Worm (Caenorhabditis elegans) whole organism, L3 larva: Measurements from ENCODE around the gene F35H12.5.

Source experiments
- R02D3.7 ChIP-seq: fragments of 150-350 bp; optimal IDR thresholded peaks from 2 replicates; lab custom pipeline; 2014; ENCODE audit warnings: missing biosample characterization, missing genetic modification characterization
- ZK546.5 ChIP-seq: sonication (generic microtip); optimal IDR thresholded peaks from 2 replicates; lab custom pipeline; 2017; ENCODE audit warnings: missing biosample characterization, missing genetic modification characterization
- aly-2 ChIP-seq: fragments of 150-350 bp; optimal IDR thresholded peaks from 2 replicates; lab custom pipeline; 2014; ENCODE audit warnings: missing biosample characterization, missing genetic modification characterization
- ama-1 ChIP-seq: fragments of 150-350 bp; optimal IDR thresholded peaks from 2 replicates; lab custom pipeline; 2018
- ceh-16 ChIP-seq: sonication (generic microtip); optimal IDR thresholded peaks from 2 replicates; lab custom pipeline; 2017; ENCODE audit warnings: missing biosample characterization, missing genetic modification characterization
- ceh-28 ChIP-seq: fragments of 150-350 bp; optimal IDR thresholded peaks from 2 replicates; lab custom pipeline; 2014; ENCODE audit warnings: missing biosample characterization, missing genetic modification reagents, missing genetic modification characterization
- ceh-82 ChIP-seq: fragments of 150-350 bp; optimal IDR thresholded peaks from 2 replicates; lab custom pipeline; 2014; ENCODE audit warnings: missing biosample characterization, missing genetic modification characterization
- ceh-9 ChIP-seq: sonication (generic microtip); optimal IDR thresholded peaks from 2 replicates; lab custom pipeline; 2018; ENCODE audit warnings: missing biosample characterization, missing genetic modification characterization
- daf-12 ChIP-seq: fragments of 150-350 bp; optimal IDR thresholded peaks from 2 replicates; lab custom pipeline; 2014; ENCODE audit warnings: missing biosample characterization, missing genetic modification reagents, missing genetic modification characterization
- egl-27 ChIP-seq: sonication (generic microtip); optimal IDR thresholded peaks from 4 replicates; lab custom pipeline; 2017; ENCODE audit warnings: missing biosample characterization, missing genetic modification reagents, missing genetic modification characterization
- egl-5 ChIP-seq: fragments of 150-350 bp; optimal IDR thresholded peaks from 2 replicates; lab custom pipeline; 2017; ENCODE audit warnings: missing biosample characterization, missing genetic modification reagents, missing genetic modification characterization, inconsistent platforms
- elt-1 ChIP-seq: fragments of 150-350 bp; optimal IDR thresholded peaks from 2 replicates; lab custom pipeline; 2014; ENCODE audit warnings: missing biosample characterization, missing genetic modification characterization
- elt-2 ChIP-seq: sonication (generic microtip); optimal IDR thresholded peaks from 2 replicates; lab custom pipeline; 2016; ENCODE audit warnings: missing genetic modification reagents, mild to moderate bottlenecking, missing genetic modification characterization, missing compliant biosample characterization
- elt-3 ChIP-seq, 3 experiments: fragments of 150-350 bp in 1 of 3; sonication (generic microtip) in 2 of 3; optimal IDR thresholded peaks; 2 replicates in 2 of 3; 4 replicates in 1 of 3; lab custom pipeline; 2014 to 2017; ENCODE audit warnings: missing biosample characterization in 3 of 3, missing genetic modification characterization in 3 of 3
- eor-1 ChIP-seq, 2 experiments: fragments of 150-350 bp; optimal IDR thresholded peaks; 2 replicates each; lab custom pipeline; 2014 to 2018; ENCODE audit warnings: missing biosample characterization in 2 of 2, missing genetic modification characterization in 2 of 2
- fkh-10 ChIP-seq: sonication (generic microtip); optimal IDR thresholded peaks from 2 replicates; lab custom pipeline; 2017; ENCODE audit warnings: missing biosample characterization, missing genetic modification reagents, missing genetic modification characterization
- fkh-2 ChIP-seq: fragments of 150-350 bp; optimal IDR thresholded peaks from 2 replicates; lab custom pipeline; 2014; ENCODE audit warnings: missing biosample characterization, missing genetic modification reagents, missing genetic modification characterization
- hmg-11 ChIP-seq: sonication (generic microtip); optimal IDR thresholded peaks from 2 replicates; lab custom pipeline; 2016; ENCODE audit warnings: missing genetic modification characterization, missing compliant biosample characterization
- jun-1 ChIP-seq: fragments of 150-350 bp; optimal IDR thresholded peaks from 2 replicates; lab custom pipeline; 2014; ENCODE audit warnings: missing biosample characterization, missing genetic modification reagents, missing genetic modification characterization
- lin-15B ChIP-seq: fragments of 150-350 bp; optimal IDR thresholded peaks from 2 replicates; lab custom pipeline; 2014; ENCODE audit warnings: missing biosample characterization, missing genetic modification characterization
- lin-39 ChIP-seq: fragments of 150-350 bp; optimal IDR thresholded peaks from 2 replicates; lab custom pipeline; 2018; ENCODE audit warnings: missing biosample characterization, missing genetic modification reagents, missing genetic modification characterization
- lsy-12 ChIP-seq: sonication (generic microtip); optimal IDR thresholded peaks from 2 replicates; lab custom pipeline; 2016; ENCODE audit warnings: mild to moderate bottlenecking, missing genetic modification characterization, missing compliant biosample characterization
- mdl-1 ChIP-seq: fragments of 150-350 bp; optimal IDR thresholded peaks from 2 replicates; lab custom pipeline; 2014; ENCODE audit warnings: missing biosample characterization, missing genetic modification characterization
- mml-1 ChIP-seq: fragments of 150-350 bp; sonication (generic microtip); optimal IDR thresholded peaks from 3 replicates; lab custom pipeline; 2014; ENCODE audit warnings: missing biosample characterization, missing genetic modification characterization
- nfya-1 ChIP-seq: sonication (generic microtip); optimal IDR thresholded peaks from 2 replicates; lab custom pipeline; 2017; ENCODE audit warnings: missing genetic modification characterization, mild to moderate bottlenecking, missing compliant biosample characterization, antibody characterized with exemption, moderate library complexity; ENCODE audit not compliant: insufficient read depth
- nhr-11 ChIP-seq: fragments of 150-350 bp; optimal IDR thresholded peaks from 2 replicates; lab custom pipeline; 2014; ENCODE audit warnings: missing biosample characterization, missing genetic modification characterization
- nhr-12 ChIP-seq: fragments of 150-350 bp; optimal IDR thresholded peaks from 2 replicates; lab custom pipeline; 2014; ENCODE audit warnings: missing biosample characterization, missing genetic modification characterization
- nhr-23 ChIP-seq: fragments of 150-350 bp; optimal IDR thresholded peaks from 2 replicates; lab custom pipeline; 2014; ENCODE audit warnings: missing biosample characterization, missing genetic modification reagents, missing genetic modification characterization
- nhr-25 ChIP-seq: sonication (generic microtip); optimal IDR thresholded peaks from 2 replicates; lab custom pipeline; 2017; ENCODE audit warnings: missing biosample characterization, missing genetic modification characterization
- nhr-28 ChIP-seq: fragments of 150-350 bp; optimal IDR thresholded peaks from 2 replicates; lab custom pipeline; 2014; ENCODE audit warnings: missing biosample characterization, missing genetic modification characterization
- nhr-43 ChIP-seq: sonication (generic microtip); optimal IDR thresholded peaks from 2 replicates; lab custom pipeline; 2016; ENCODE audit warnings: mild to moderate bottlenecking, missing genetic modification characterization, missing compliant biosample characterization; ENCODE audit not compliant: poor library complexity, severe bottlenecking
- nhr-67 ChIP-seq: fragments of 150-350 bp; optimal IDR thresholded peaks from 2 replicates; lab custom pipeline; 2014; ENCODE audit warnings: missing biosample characterization, missing genetic modification characterization
- nhr-76 ChIP-seq: fragments of 150-350 bp; sonication (generic microtip); optimal IDR thresholded peaks from 5 replicates; lab custom pipeline; 2014; ENCODE audit warnings: missing biosample characterization, missing genetic modification characterization
- nhr-77 ChIP-seq: fragments of 150-350 bp; optimal IDR thresholded peaks from 2 replicates; lab custom pipeline; 2014; ENCODE audit warnings: missing biosample characterization, missing genetic modification characterization
- pha-4 ChIP-seq: fragments of 150-350 bp; optimal IDR thresholded peaks from 2 replicates; lab custom pipeline; 2014; ENCODE audit warnings: missing biosample characterization, missing genetic modification reagents, missing genetic modification characterization
- pqm-1 ChIP-seq: fragments of 150-350 bp; optimal IDR thresholded peaks from 2 replicates; lab custom pipeline; 2017; ENCODE audit warnings: missing biosample characterization, missing genetic modification characterization, inconsistent platforms
- skn-1 ChIP-seq: fragments of 150-350 bp; optimal IDR thresholded peaks from 2 replicates; lab custom pipeline; 2014; ENCODE audit warnings: missing biosample characterization, missing genetic modification characterization
- snpc-4 ChIP-seq: fragments of 150-350 bp; optimal IDR thresholded peaks from 2 replicates; lab custom pipeline; 2014; ENCODE audit warnings: missing biosample characterization, missing genetic modification characterization
- unc-39 ChIP-seq: sonication (generic microtip); optimal IDR thresholded peaks from 4 replicates; lab custom pipeline; 2017; ENCODE audit warnings: missing biosample characterization, missing genetic modification characterization
- zag-1 ChIP-seq: fragments of 150-350 bp; optimal IDR thresholded peaks from 2 replicates; lab custom pipeline; 2014; ENCODE audit warnings: missing biosample characterization, missing genetic modification characterization
- ztf-11 ChIP-seq: fragments of 150-350 bp; optimal IDR thresholded peaks from 2 replicates; lab custom pipeline; 2014; ENCODE audit warnings: missing biosample characterization, missing genetic modification characterization
- ztf-4 ChIP-seq: fragments of 150-350 bp; optimal IDR thresholded peaks from 2 replicates; lab custom pipeline; 2014; ENCODE audit warnings: missing biosample characterization, missing genetic modification characterization

F35H12.5 gene

ce11 chrX:912564-912963 lies 5.6 kb upstream of the F35H12.5 start:
- TF ChIP-seq pha-4 (tag; lab: Kevin White, UChicago) (no peak), ztf-4 (tag; lab: Kevin White, UChicago) (no peak), elt-2 (tag; lab: Kevin White, UChicago) (no peak), nhr-23 (no peak), hmg-11 (tag; lab: Kevin White, UChicago) (no peak), fkh-2 (tag; lab: Kevin White, UChicago) (no peak), egl-27 (no peak), ama-1 (no peak), nhr-76 (tag; lab: Kevin White, UChicago) (no peak), ZK546.5 (tag; lab: Kevin White, UChicago) (no peak), nhr-28 (tag; lab: Kevin White, UChicago) (no peak), daf-12 (no peak), mml-1 (tag; lab: Kevin White, UChicago) (no peak), aly-2 (no peak), egl-5 (no peak), jun-1 (tag; lab: Kevin White, UChicago) (no peak), nhr-77 (tag; lab: Kevin White, UChicago) (no peak), ceh-82 (tag; lab: Kevin White, UChicago) (no peak), unc-39 (tag; lab: Kevin White, UChicago) (no peak), ztf-11 (no peak)

ce11 chrX:912990-913389 lies 5.2 kb upstream of the F35H12.5 start, which contains the start of gene F35H12.6:
TSS of gene F35H12.6 (plus strand) at chrX:913290.
- TF ChIP-seq ceh-82 (tag; lab: Kevin White, UChicago) (no peak), lsy-12 (tag; lab: Kevin White, UChicago) (no peak), egl-27 (no peak), fkh-10 (GFP tag; lab: Kevin White, UChicago) (no peak), snpc-4 (no peak), eor-1 (tag; optimal IDR thresholded peaks at IDR 0.05; lab: Kevin White, UChicago) (no peak), jun-1 (tag; lab: Kevin White, UChicago) (no peak), aly-2 (no peak), hmg-11 (tag; lab: Kevin White, UChicago) (no peak), skn-1 (tag; lab: Kevin White, UChicago) (no peak), elt-2 (tag; lab: Kevin White, UChicago) (no peak), ama-1 (no peak), ztf-4 (tag; lab: Kevin White, UChicago) (no peak), elt-3 (tag; optimal IDR thresholded peaks at IDR 0.05; lab: Kevin White, UChicago) (no peak), nhr-76 (tag; lab: Kevin White, UChicago) (no peak), pha-4 (tag; lab: Kevin White, UChicago) (no peak), nhr-11 (tag; lab: Kevin White, UChicago) (no peak), nhr-43 (tag; lab: Kevin White, UChicago) (no peak)

- peak; percentile 48 for TF ChIP-seq skn-1 (tag; lab: Kevin White, UChicago)
- peak; percentile 17 for TF ChIP-seq hmg-11 (tag; lab: Kevin White, UChicago)
- TF ChIP-seq nhr-28 (tag; lab: Kevin White, UChicago) = no peak
- no peak for TF ChIP-seq daf-12
- peak; percentile 34 for TF ChIP-seq nfya-1
Observed at ce11 chrX:915510-915909, 2.7 kb upstream of the F35H12.5 start, which contains the start of gene sel-12. TSS of gene sel-12 (plus strand) at chrX:915867.

- TF ChIP-seq egl-5 (no peak), ztf-11 (no peak), nhr-23 (peak; percentile 62), mml-1 (tag; lab: Kevin White, UChicago) (no peak), nhr-11 (tag; lab: Kevin White, UChicago) (no peak), nhr-77 (tag; lab: Kevin White, UChicago) (no peak), jun-1 (tag; lab: Kevin White, UChicago) (peak; percentile 0), lsy-12 (tag; lab: Kevin White, UChicago) (no peak), unc-39 (tag; lab: Kevin White, UChicago) (no peak), elt-2 (tag; lab: Kevin White, UChicago) (peak; percentile 50), nhr-67 (no peak), nfya-1 (peak; percentile 63), zag-1 (tag; lab: Kevin White, UChicago) (no peak), eor-1 (tag; optimal IDR thresholded peaks at IDR 0.05; lab: Kevin White, UChicago) (no peak), ceh-28 (no peak), ZK546.5 (tag; lab: Kevin White, UChicago) (no peak), nhr-25 (tag; lab: Kevin White, UChicago) (peak; percentile 61), ama-1 (peak; percentile 21), nhr-28 (tag; lab: Kevin White, UChicago) (no peak), fkh-10 (GFP tag; lab: Kevin White, UChicago) (no peak), nhr-12 (tag; lab: Kevin White, UChicago) (no peak), pqm-1 (tag; lab: Kevin White, UChicago) (peak; percentile 74), nhr-43 (tag; lab: Kevin White, UChicago) (no peak), lin-15B (tag; lab: Kevin White, UChicago) (peak; percentile 66), mdl-1 (tag; lab: Kevin White, UChicago) (no peak), snpc-4 (peak; percentile 64), ceh-9 (no peak), elt-3 (tag; optimal IDR thresholded peaks at IDR 0.05; lab: Kevin White, UChicago) (no peak), lin-39 (tag; lab: Kevin White, UChicago) (peak; percentile 41), nhr-76 (tag; lab: Kevin White, UChicago) (no peak), ztf-4 (tag; lab: Kevin White, UChicago) (no peak), skn-1 (tag; lab: Kevin White, UChicago) (peak; percentile 66), R02D3.7 (no peak), ceh-16 (tag; lab: Kevin White, UChicago) (no peak), daf-12 (no peak), pha-4 (tag; lab: Kevin White, UChicago) (peak; percentile 95), elt-1 (tag; lab: Kevin White, UChicago) (no peak)
Observed at ce11 chrX:924495-925008, 6.4 kb downstream of the F35H12.5 start, which contains the start of the genes pifk-1 and tbc-11. TSS of gene pifk-1 (minus strand) at chrX:924511. TSS of gene tbc-11 (plus strand) at chrX:924958.
